Worm (Caenorhabditis elegans) whole organism, early embryonic: ENCODE data around the gene K12B6.11.

Experiments
- B0310.2 ChIP-seq: sonication (generic microtip); optimal IDR thresholded peaks from 2 replicates; lab custom pipeline; 2016; ENCODE audit warnings: mild to moderate bottlenecking, missing genetic modification characterization, missing compliant biosample characterization
- F13C5.2 ChIP-seq: sonication (generic microtip); optimal IDR thresholded peaks from 2 replicates; lab custom pipeline; 2017; ENCODE audit warnings: mild to moderate bottlenecking, missing genetic modification characterization, inconsistent platforms, missing compliant biosample characterization
- aly-1 ChIP-seq: sonication (generic microtip); optimal IDR thresholded peaks from 2 replicates; lab custom pipeline; 2016; ENCODE audit warnings: missing genetic modification characterization, missing compliant biosample characterization
- ama-1 ChIP-seq: fragments of 150-350 bp; optimal IDR thresholded peaks from 2 replicates; lab custom pipeline; 2014
- ceh-13 ChIP-seq: fragments of 200-800 bp; sonication (Bioruptor generic); optimal IDR thresholded peaks from 2 replicates; lab custom pipeline; 2018; ENCODE audit warnings: mild to moderate bottlenecking, missing genetic modification characterization, missing compliant biosample characterization
- ceh-36 ChIP-seq: sonication (generic microtip); optimal IDR thresholded peaks from 2 replicates; lab custom pipeline; 2016; ENCODE audit warnings: missing genetic modification characterization, inconsistent platforms, missing compliant biosample characterization
- ets-7 ChIP-seq: sonication (generic microtip); optimal IDR thresholded peaks from 2 replicates; lab custom pipeline; 2016; ENCODE audit warnings: missing genotype, missing genetic modification characterization, missing compliant biosample characterization
- flt-1 ChIP-seq: fragments of 200-800 bp; sonication (Bioruptor generic); IDR thresholded peaks from 2 replicates; pipeline ENCODE4 v1.3.6; 2022; ENCODE audit warnings: missing genetic modification characterization, missing compliant biosample characterization
- hmbx-1 ChIP-seq: sonication (generic microtip); optimal IDR thresholded peaks from 2 replicates; lab custom pipeline; 2016; ENCODE audit warnings: mild to moderate bottlenecking, missing genetic modification characterization, missing compliant biosample characterization
- hmg-4 ChIP-seq: fragments of 200-800 bp; sonication (Bioruptor generic); optimal IDR thresholded peaks from 2 replicates; lab custom pipeline; 2018; ENCODE audit warnings: mild to moderate bottlenecking, missing genetic modification characterization, missing compliant biosample characterization
- hnd-1 ChIP-seq: sonication (generic microtip); optimal IDR thresholded peaks from 2 replicates; lab custom pipeline; 2016; ENCODE audit warnings: missing genetic modification characterization, missing compliant biosample characterization
- pes-1 ChIP-seq: fragments of 200-800 bp; sonication (Bioruptor generic); IDR thresholded peaks from 2 replicates; pipeline ENCODE4 v1.3.6; 2022; ENCODE audit warnings: missing genetic modification reagents, missing genetic modification characterization, missing compliant biosample characterization
- scrt-1 ChIP-seq: fragments of 200-800 bp; sonication (Bioruptor generic); IDR thresholded peaks from 2 replicates; pipeline ENCODE4 v1.3.6; 2022; ENCODE audit warnings: missing genetic modification characterization, missing compliant biosample characterization
- sea-1 ChIP-seq: fragments of 200-800 bp; sonication (Bioruptor generic); conservative IDR thresholded peaks from 2 replicates; pipeline ENCODE4 v1.3.6; 2022; ENCODE audit warnings: missing genetic modification characterization, missing compliant biosample characterization
- tbx-11 ChIP-seq: fragments of 200-800 bp; sonication (Bioruptor generic); IDR thresholded peaks from 2 replicates; pipeline ENCODE4 v1.3.6; 2022; ENCODE audit warnings: missing genetic modification characterization, missing compliant biosample characterization
- tbx-37 ChIP-seq: fragments of 200-800 bp; sonication (Bioruptor generic); conservative IDR thresholded peaks from 2 replicates; pipeline ENCODE4 v1.3.6; 2022; ENCODE audit warnings: missing genetic modification reagents, missing genetic modification characterization, missing compliant biosample characterization
- tra-4 ChIP-seq: sonication (generic microtip); optimal IDR thresholded peaks from 2 replicates; lab custom pipeline; 2017; ENCODE audit warnings: missing genetic modification characterization, missing compliant biosample characterization

Gene K12B6.11

ce11 chrV:6311936-6312335 lies 23.2 kb downstream of the K12B6.11 start:
- no peak for TF ChIP-seq pes-1 (GFP tag; lab: Robert Waterston, UW)
- TF ChIP-seq aly-1 (tag; lab: Kevin White, UChicago): no peak
- TF ChIP-seq scrt-1: no peak
- TF ChIP-seq ceh-13 (GFP tag; lab: Kevin White, UChicago): no peak
- no peak for TF ChIP-seq tra-4 (tag; lab: Kevin White, UChicago)
- no peak for TF ChIP-seq flt-1 (GFP tag; lab: Robert Waterston, UW)
- TF ChIP-seq ceh-36 (tag; lab: Kevin White, UChicago): no peak
- no peak for TF ChIP-seq ets-7 (tag; lab: Kevin White, UChicago)

ce11 chrV:6316632-6317031 lies 27.9 kb downstream of the K12B6.11 start, which contains the start of gene cest-24:
cest-24 (plus strand) TSS chrV:6316932.
- TF ChIP-seq sea-1 (no peak), ceh-36 (tag; lab: Kevin White, UChicago) (no peak), aly-1 (tag; lab: Kevin White, UChicago) (no peak), hmbx-1 (tag; lab: Kevin White, UChicago) (no peak), ama-1 (no peak), tra-4 (tag; lab: Kevin White, UChicago) (no peak), tbx-11 (GFP tag; lab: Robert Waterston, UW) (no peak), tbx-37 (GFP tag; lab: Robert Waterston, UW) (no peak), ceh-13 (GFP tag; lab: Kevin White, UChicago) (no peak), hmg-4 (GFP tag; lab: Kevin White, UChicago) (no peak), F13C5.2 (no peak), flt-1 (GFP tag; lab: Robert Waterston, UW) (no peak), ets-7 (tag; lab: Kevin White, UChicago) (no peak), scrt-1 (no peak), pes-1 (GFP tag; lab: Robert Waterston, UW) (no peak), hnd-1 (no peak), B0310.2 (tag; lab: Kevin White, UChicago) (no peak)

ce11 chrV:6317928-6318327 lies 29.2 kb downstream of the K12B6.11 start:
- TF ChIP-seq flt-1 (GFP tag; lab: Robert Waterston, UW) (no peak), ceh-36 (tag; lab: Kevin White, UChicago) (no peak), sea-1 (no peak), ama-1 (no peak), B0310.2 (tag; lab: Kevin White, UChicago) (no peak), tbx-11 (GFP tag; lab: Robert Waterston, UW) (no peak), hmg-4 (GFP tag; lab: Kevin White, UChicago) (no peak), hnd-1 (no peak), aly-1 (tag; lab: Kevin White, UChicago) (no peak), ets-7 (tag; lab: Kevin White, UChicago) (no peak), hmbx-1 (tag; lab: Kevin White, UChicago) (no peak), tbx-37 (GFP tag; lab: Robert Waterston, UW) (no peak), ceh-13 (GFP tag; lab: Kevin White, UChicago) (no peak)

- no peak for TF ChIP-seq scrt-1
- no peak for TF ChIP-seq hmg-4 (GFP tag; lab: Kevin White, UChicago)
- no peak for TF ChIP-seq ceh-36 (tag; lab: Kevin White, UChicago)
- no peak for TF ChIP-seq tra-4 (tag; lab: Kevin White, UChicago)
- no peak for TF ChIP-seq ets-7 (tag; lab: Kevin White, UChicago)
- no peak for TF ChIP-seq tbx-37 (GFP tag; lab: Robert Waterston, UW)
- TF ChIP-seq tbx-11 (GFP tag; lab: Robert Waterston, UW): no peak
- no peak for TF ChIP-seq hnd-1
- TF ChIP-seq ceh-13 (GFP tag; lab: Kevin White, UChicago): no peak
- TF ChIP-seq B0310.2 (tag; lab: Kevin White, UChicago): no peak
- no peak for TF ChIP-seq ama-1
Observed at ce11 chrV:6319358-6319757, 30.7 kb downstream of the K12B6.11 start.

DNA sequence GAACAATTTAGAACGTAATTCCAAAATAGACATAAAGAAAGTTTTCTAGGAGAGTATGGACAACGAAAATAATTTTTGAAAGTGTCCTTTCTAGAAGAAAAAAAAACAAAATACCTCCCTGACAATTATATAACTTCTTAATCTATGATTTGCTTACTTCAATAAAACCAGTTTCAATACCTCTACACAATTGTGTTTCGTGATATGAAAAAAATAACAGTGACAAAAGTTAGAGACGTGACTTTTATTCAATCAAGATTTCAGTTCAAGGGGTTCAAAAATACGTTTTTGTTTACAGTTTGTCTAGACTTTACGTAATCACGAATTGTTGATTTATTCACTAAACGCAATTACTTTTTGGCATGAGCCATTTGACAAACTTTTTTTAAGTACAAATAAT lies 32.6 kb downstream of the K12B6.11 start:
- TF ChIP-seq tbx-11 (GFP tag; lab: Robert Waterston, UW) (no peak), scrt-1 (no peak), ets-7 (tag; lab: Kevin White, UChicago) (no peak), hmg-4 (GFP tag; lab: Kevin White, UChicago) (no peak), tra-4 (tag; lab: Kevin White, UChicago) (no peak), pes-1 (GFP tag; lab: Robert Waterston, UW) (no peak), F13C5.2 (no peak), B0310.2 (tag; lab: Kevin White, UChicago) (no peak), ceh-13 (GFP tag; lab: Kevin White, UChicago) (no peak), ceh-36 (tag; lab: Kevin White, UChicago) (no peak), tbx-37 (GFP tag; lab: Robert Waterston, UW) (no peak), aly-1 (tag; lab: Kevin White, UChicago) (no peak), flt-1 (GFP tag; lab: Robert Waterston, UW) (no peak), sea-1 (no peak), ama-1 (no peak), hmbx-1 (tag; lab: Kevin White, UChicago) (no peak), hnd-1 (no peak)

DNA sequence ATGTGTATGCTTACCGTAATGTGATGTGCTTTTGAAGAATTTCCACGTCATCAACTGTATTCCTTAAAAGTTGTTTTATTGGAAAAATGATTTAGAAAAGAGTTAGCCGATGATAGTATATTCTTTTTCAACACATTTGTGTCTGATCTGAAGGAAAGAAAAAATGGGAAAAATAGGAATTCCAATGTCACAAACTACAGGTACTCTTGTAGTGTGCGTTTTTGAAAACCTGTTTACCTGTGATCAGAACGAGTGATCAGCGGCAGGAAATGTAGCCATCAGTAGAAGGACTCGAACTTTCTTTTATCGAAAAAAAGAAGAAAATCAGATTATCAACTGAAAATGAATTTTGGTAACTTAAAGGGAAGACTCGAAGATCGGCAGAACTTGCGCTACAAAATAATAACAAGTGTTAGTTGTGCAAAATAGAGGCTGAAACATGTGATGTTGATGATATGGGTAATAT lies 33.1 kb downstream of the K12B6.11 start, which contains the start of gene T28C12.15:
Gene T28C12.15, minus strand, starts transcription at position 51 of the 466 bp plus-strand sequence.
- TF ChIP-seq flt-1 (GFP tag; lab: Robert Waterston, UW) (no peak), sea-1 (no peak), B0310.2 (tag; lab: Kevin White, UChicago) (no peak), hnd-1 (no peak), ama-1 (no peak), tra-4 (tag; lab: Kevin White, UChicago) (no peak), ceh-36 (tag; lab: Kevin White, UChicago) (no peak), ceh-13 (GFP tag; lab: Kevin White, UChicago) (no peak)

DNA sequence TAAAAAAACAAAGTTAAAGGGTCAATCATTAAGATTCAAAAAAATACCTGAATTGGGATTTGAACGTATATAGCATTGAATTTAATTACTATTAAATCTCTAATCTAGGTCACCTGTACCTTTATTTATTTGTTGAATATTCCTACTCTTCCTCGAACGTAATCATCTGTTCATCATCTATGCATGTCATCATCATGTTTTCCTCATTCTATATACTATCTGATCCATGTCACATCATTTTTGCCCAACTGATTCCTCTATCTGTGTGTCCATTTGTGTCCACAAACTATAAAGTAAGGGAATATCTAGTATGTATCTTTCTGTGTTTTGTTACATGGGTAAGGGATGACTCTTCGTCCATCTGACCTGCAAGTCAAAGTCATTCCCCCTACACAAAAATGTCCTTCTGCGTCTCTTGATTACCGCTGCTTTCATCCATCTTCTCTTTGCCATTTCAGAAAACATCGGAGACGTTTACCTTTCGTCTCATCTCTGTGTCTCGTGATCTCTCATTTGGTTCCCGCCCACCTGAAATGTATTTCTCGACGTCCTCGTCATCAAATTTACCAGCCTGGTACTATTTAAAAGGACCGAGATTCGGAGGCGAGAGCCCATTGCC lies 34.2 kb downstream of the K12B6.11 start:
- TF ChIP-seq tbx-37 (GFP tag; lab: Robert Waterston, UW) (no peak), ama-1 (no peak), tbx-11 (GFP tag; lab: Robert Waterston, UW) (no peak), tra-4 (tag; lab: Kevin White, UChicago) (no peak), ceh-36 (tag; lab: Kevin White, UChicago) (no peak), hnd-1 (no peak), pes-1 (GFP tag; lab: Robert Waterston, UW) (no peak), sea-1 (no peak), scrt-1 (no peak), ets-7 (tag; lab: Kevin White, UChicago) (no peak), ceh-13 (GFP tag; lab: Kevin White, UChicago) (no peak), flt-1 (GFP tag; lab: Robert Waterston, UW) (no peak), B0310.2 (tag; lab: Kevin White, UChicago) (no peak), hmg-4 (GFP tag; lab: Kevin White, UChicago) (no peak)
